Worm (Caenorhabditis elegans): ENCODE data around the gene K12H6.10.

DNA sequence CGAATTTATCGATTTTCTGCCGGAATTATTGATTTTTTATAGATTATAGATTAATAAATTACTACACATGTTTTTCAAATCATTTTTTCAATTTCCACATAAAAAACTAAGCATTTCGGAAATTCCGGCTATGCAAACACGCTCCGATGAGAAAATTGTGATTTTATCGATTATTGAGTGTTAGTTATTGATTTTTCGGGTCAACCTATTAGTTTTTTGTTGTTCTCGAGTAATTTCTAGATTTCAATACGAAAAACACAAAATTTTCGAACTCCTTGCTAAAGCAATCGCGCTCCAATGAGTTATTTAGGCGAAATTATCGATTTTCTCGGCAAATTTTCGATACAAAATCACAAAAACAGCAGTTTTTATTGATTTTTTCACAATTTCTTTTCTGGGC, 27.3 kb upstream of the K12H6.10 start:
- TF ChIP-seq nhr-28 (tag; optimal IDR thresholded peaks at IDR 0.05) = no peak
- TF ChIP-seq bed-3 (GFP tag; optimal IDR thresholded peaks at IDR 0.05) = no peak
- no peak for TF ChIP-seq nhr-237 (tag; optimal IDR thresholded peaks at IDR 0.05)
- no peak for TF ChIP-seq mep-1 (tag; optimal IDR thresholded peaks at IDR 0.05)
- TF ChIP-seq pha-4 (tag; optimal IDR thresholded peaks at IDR 0.05) = no peak
- no peak for TF ChIP-seq zip-8 (tag; optimal IDR thresholded peaks at IDR 0.05)
- no peak for TF ChIP-seq flh-1 (GFP tag; optimal IDR thresholded peaks at IDR 0.05)
- TF ChIP-seq ceh-83 (GFP tag; optimal IDR thresholded peaks at IDR 0.05) = no peak
- no peak for TF ChIP-seq unc-39 (tag; optimal IDR thresholded peaks at IDR 0.05)

All from whole organism, mixed stage, embryonic.